Worm (Caenorhabditis elegans) whole organism, midembryonic: Measurements from ENCODE around the gene Y48B6A.1.

Source experiments
- klf-2 ChIP-seq: fragments of 200-800 bp; sonication (Bioruptor generic); conservative IDR thresholded peaks from 2 replicates; pipeline ENCODE4 v1.3.6; 2022; ENCODE audit warnings: missing genetic modification reagents, missing genetic modification characterization, missing compliant biosample characterization
- ref-1 ChIP-seq: fragments of 200-800 bp; sonication (Bioruptor generic); conservative IDR thresholded peaks from 2 replicates; pipeline ENCODE4 v1.3.6; 2022; ENCODE audit warnings: missing genetic modification reagents, missing genetic modification characterization, missing compliant biosample characterization
- ztf-23 ChIP-seq: fragments of 200-800 bp; sonication (Bioruptor generic); IDR thresholded peaks from 2 replicates; pipeline ENCODE4 v1.3.6; 2022; ENCODE audit warnings: missing genetic modification reagents, missing genetic modification characterization, missing compliant biosample characterization

DNA sequence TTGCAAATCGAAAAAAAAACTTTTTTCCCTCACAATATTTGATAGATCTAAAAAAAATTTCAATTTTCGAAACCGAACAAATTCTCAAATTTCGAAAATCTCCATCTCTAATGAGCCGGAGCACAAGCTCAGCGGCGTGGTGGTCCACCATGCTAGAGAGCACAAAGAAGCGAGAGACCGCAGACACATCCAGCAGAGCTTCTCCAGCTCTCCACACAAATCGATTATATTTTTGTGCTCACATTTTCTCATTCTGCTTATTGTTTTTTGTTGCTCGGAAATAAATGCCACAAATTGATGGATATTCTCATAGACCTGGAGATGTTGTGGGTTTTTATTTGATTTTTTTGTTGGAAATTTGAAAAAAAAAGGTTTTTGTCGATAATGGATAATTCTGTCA, 52.1 kb downstream of the Y48B6A.1 start:
- TF ChIP-seq ztf-23 (GFP tag; lab: Robert Waterston, UW) (no peak), ref-1 (GFP tag; lab: Robert Waterston, UW) (no peak), klf-2 (no peak)
